Fruit fly (Drosophila melanogaster) whole organism, embryonic: ENCODE data around the gene CG8562.

Experiments
- Awh ChIP-seq: fragments of 200-800 bp; sonication (Bioruptor generic); IDR thresholded peaks from 2 replicates; pipeline ENCODE4, ENCODE4 v1.3.6; 2022; ENCODE audit warnings: missing biosample characterization, missing genetic modification characterization
- CG10274 ChIP-seq: fragments of 200-800 bp; sonication (Bioruptor generic); optimal IDR thresholded peaks from 3 replicates; lab custom pipeline; 2017; ENCODE audit warnings: missing biosample characterization, mild to moderate bottlenecking, missing genetic modification characterization
- CG10565 ChIP-seq: fragments of 200-800 bp; sonication (Bioruptor generic); optimal IDR thresholded peaks from 3 replicates; lab custom pipeline; 2016; ENCODE audit warnings: missing biosample characterization, mild to moderate bottlenecking, missing genetic modification characterization
- CG12391 ChIP-seq: fragments of 200-800 bp; sonication (Bioruptor generic); optimal IDR thresholded peaks from 3 replicates; lab custom pipeline; 2018; ENCODE audit warnings: missing biosample characterization, mild to moderate bottlenecking, missing genetic modification characterization, moderate library complexity
- CG12769 ChIP-seq: fragments of 200-800 bp; sonication (Bioruptor generic); optimal IDR thresholded peaks from 2 replicates; lab custom pipeline; 2019; ENCODE audit warnings: missing biosample characterization, mild to moderate bottlenecking, missing genetic modification characterization, moderate library complexity
- CG14860 ChIP-seq: fragments of 200-800 bp; sonication (Bioruptor generic); IDR thresholded peaks from 3 replicates; pipeline ENCODE4 v1.3.6; 2022; ENCODE audit warnings: missing biosample characterization, missing genetic modification characterization; ENCODE audit not compliant: partially characterized antibody
- CG17328 ChIP-seq: fragments of 200-800 bp; sonication (Bioruptor generic); IDR thresholded peaks from 2 replicates; pipeline ENCODE4 v1.3.6; 2022; ENCODE audit warnings: missing biosample characterization, missing genetic modification characterization
- CG17802 ChIP-seq: fragments of 200-800 bp; sonication (Bioruptor generic); optimal IDR thresholded peaks from 2 replicates; lab custom pipeline; 2018; ENCODE audit warnings: missing biosample characterization, mild to moderate bottlenecking, missing genetic modification characterization, moderate library complexity
- CG18599 ChIP-seq: fragments of 200-800 bp; sonication (Bioruptor generic); optimal IDR thresholded peaks from 3 replicates; lab custom pipeline; 2017; ENCODE audit warnings: missing biosample characterization, missing genetic modification characterization, mild to moderate bottlenecking, moderate library complexity, missing genetic modification reagents
- CG34224 ChIP-seq: fragments of 200-800 bp; sonication (Bioruptor generic); IDR thresholded peaks from 3 replicates; pipeline ENCODE4 v1.3.6; 2022; ENCODE audit warnings: missing biosample characterization, missing genetic modification characterization; ENCODE audit not compliant: partially characterized antibody
- CG4328 ChIP-seq: fragments of 200-800 bp; sonication (Bioruptor generic); optimal IDR thresholded peaks from 3 replicates; lab custom pipeline; 2017; ENCODE audit warnings: missing biosample characterization, missing genetic modification reagents, missing genetic modification characterization
- CG43689 ChIP-seq: fragments of 200-800 bp; sonication (Bioruptor generic); IDR thresholded peaks from 2 replicates; pipeline ENCODE4 v1.3.6; 2022; ENCODE audit warnings: missing biosample characterization, missing genetic modification characterization
- CG6689 ChIP-seq: fragments of 200-800 bp; sonication (Bioruptor generic); IDR thresholded peaks from 2 replicates; pipeline ENCODE4 v1.3.6; 2022; ENCODE audit warnings: missing biosample characterization, missing genetic modification characterization
- CG7556 ChIP-seq: fragments of 200-800 bp; sonication (Bioruptor generic); optimal IDR thresholded peaks from 2 replicates; lab custom pipeline; 2017; ENCODE audit warnings: missing biosample characterization, mild to moderate bottlenecking, missing genetic modification characterization
- CG9797 ChIP-seq: fragments of 200-800 bp; sonication (Bioruptor generic); optimal IDR thresholded peaks from 3 replicates; lab custom pipeline; 2018; ENCODE audit warnings: missing biosample characterization, mild to moderate bottlenecking, missing genetic modification characterization
- CHES-1-like ChIP-seq: fragments of 200-800 bp; sonication (Bioruptor generic); optimal IDR thresholded peaks from 2 replicates; lab custom pipeline; 2016; ENCODE audit warnings: missing biosample characterization, missing genetic modification characterization
- Ets65A ChIP-seq: fragments of 200-800 bp; sonication (Bioruptor generic); peaks from one replicate; lab custom pipeline; 2016; ENCODE audit warnings: missing biosample characterization, missing genetic modification characterization
- GATAe ChIP-seq: fragments of 200-800 bp; sonication (Bioruptor generic); conservative IDR thresholded peaks from 2 replicates; pipeline ENCODE4 v1.3.6; 2022; ENCODE audit warnings: missing biosample characterization, missing genetic modification characterization
- Gug ChIP-seq: fragments of 200-800 bp; sonication (Bioruptor generic); IDR thresholded peaks from 4 replicates; pipeline ENCODE4 v1.3.6; 2022; ENCODE audit warnings: missing biosample characterization, missing genetic modification characterization
- Hr39 ChIP-seq: fragments of >200 bp; optimal IDR thresholded peaks from 2 replicates; lab custom pipeline; 2017
- Hsf ChIP-seq: fragments of 200-800 bp; sonication (Bioruptor generic); optimal IDR thresholded peaks from 3 replicates; lab custom pipeline; 2016; ENCODE audit warnings: missing biosample characterization, missing genetic modification characterization
- NK7.1 ChIP-seq: fragments of 200-800 bp; sonication (Bioruptor generic); optimal IDR thresholded peaks from 3 replicates; lab custom pipeline; 2016; ENCODE audit warnings: missing biosample characterization, missing genetic modification characterization
- Neu2 ChIP-seq: fragments of 200-800 bp; sonication (Bioruptor generic); optimal IDR thresholded peaks from 3 replicates; lab custom pipeline; 2016; ENCODE audit warnings: missing biosample characterization, missing genetic modification characterization, borderline replicate concordance
- Nf-YA ChIP-seq: fragments of 200-800 bp; sonication (Bioruptor generic); IDR thresholded peaks from 2 replicates; pipeline ENCODE4 v1.3.6; 2022; ENCODE audit warnings: missing biosample characterization, missing genetic modification characterization
- Spps ChIP-seq: fragments of 200-800 bp; sonication (Bioruptor generic); optimal IDR thresholded peaks from 2 replicates; lab custom pipeline; 2018; ENCODE audit warnings: missing biosample characterization, mild to moderate bottlenecking, missing genetic modification characterization
- Tbp ChIP-seq: fragments of >200 bp; optimal IDR thresholded peaks from 2 replicates; lab custom pipeline; 2018; ENCODE audit warnings: missing biosample characterization, missing genetic modification characterization
- exex ChIP-seq: fragments of 200-800 bp; sonication (Bioruptor generic); optimal IDR thresholded peaks from 4 replicates; lab custom pipeline; 2018; ENCODE audit warnings: missing biosample characterization, mild to moderate bottlenecking, missing genetic modification characterization, moderate library complexity
- fd102C ChIP-seq: fragments of 200-800 bp; sonication (Bioruptor generic); optimal IDR thresholded peaks from 2 replicates; lab custom pipeline; 2018; ENCODE audit warnings: missing biosample characterization, mild to moderate bottlenecking, missing genetic modification characterization, moderate library complexity
- h ChIP-seq: fragments of >200 bp; optimal IDR thresholded peaks from 2 replicates; lab custom pipeline; 2017
- klu ChIP-seq: fragments of 200-800 bp; sonication (Bioruptor generic); IDR thresholded peaks from 2 replicates; pipeline ENCODE4 v1.3.6; 2022; ENCODE audit warnings: missing biosample characterization, missing genetic modification characterization
- knrl ChIP-seq: fragments of 200-800 bp; sonication (Bioruptor generic); IDR thresholded peaks from 3 replicates; pipeline ENCODE4 v1.3.6; 2022; ENCODE audit warnings: missing biosample characterization, missing genetic modification characterization; ENCODE audit not compliant: partially characterized antibody
- mld ChIP-seq: fragments of 200-800 bp; sonication (Bioruptor generic); IDR thresholded peaks from 3 replicates; pipeline ENCODE4 v1.3.6; 2022; ENCODE audit warnings: missing biosample characterization, missing genetic modification characterization; ENCODE audit not compliant: partially characterized antibody
- pb ChIP-seq: fragments of 200-800 bp; sonication (Bioruptor generic); optimal IDR thresholded peaks from 3 replicates; lab custom pipeline; 2016; ENCODE audit warnings: missing biosample characterization, missing genetic modification characterization
- schlank ChIP-seq: fragments of 200-800 bp; sonication (Bioruptor generic); optimal IDR thresholded peaks from 2 replicates; lab custom pipeline; 2018; ENCODE audit warnings: missing biosample characterization, mild to moderate bottlenecking, missing genetic modification characterization
- sens ChIP-seq: fragments of 200-800 bp; sonication (Bioruptor generic); peaks from one replicate; lab custom pipeline; 2016; ENCODE audit warnings: missing biosample characterization, missing genetic modification characterization
- sima ChIP-seq: fragments of 200-800 bp; sonication (Bioruptor generic); optimal IDR thresholded peaks from 2 replicates; lab custom pipeline; 2016; ENCODE audit warnings: missing biosample characterization, missing genetic modification characterization
- slp2 ChIP-seq: fragments of 200-800 bp; sonication (Bioruptor generic); optimal IDR thresholded peaks from 2 replicates; lab custom pipeline; 2016; ENCODE audit warnings: missing biosample characterization, missing genetic modification characterization
- sug ChIP-seq: fragments of 200-800 bp; optimal IDR thresholded peaks from 2 replicates; lab custom pipeline; 2019; ENCODE audit warnings: missing biosample characterization, mild to moderate bottlenecking, missing genetic modification characterization, moderate library complexity
- twi ChIP-seq: fragments of 200-800 bp; optimal IDR thresholded peaks from 2 replicates; lab custom pipeline; 2019; ENCODE audit warnings: missing biosample characterization, mild to moderate bottlenecking, missing genetic modification characterization, moderate library complexity
- vnd ChIP-seq: fragments of 200-800 bp; sonication (Bioruptor generic); IDR thresholded peaks from 3 replicates; pipeline ENCODE4 v1.3.6; 2022; ENCODE audit warnings: missing biosample characterization, missing genetic modification characterization; ENCODE audit not compliant: partially characterized antibody
- wek ChIP-seq: fragments of 200-800 bp; sonication (Bioruptor generic); optimal IDR thresholded peaks from 3 replicates; lab custom pipeline; 2018; ENCODE audit warnings: missing biosample characterization, mild to moderate bottlenecking, missing genetic modification characterization, moderate library complexity
- z ChIP-seq: fragments of 200-800 bp; sonication (Bioruptor generic); IDR thresholded peaks from 3 replicates; pipeline ENCODE4 v1.3.6; 2022; ENCODE audit warnings: missing biosample characterization, missing genetic modification characterization
- zen2 ChIP-seq: fragments of 200-800 bp; sonication (Bioruptor generic); IDR thresholded peaks from 3 replicates; pipeline ENCODE4 v1.3.6; 2022; ENCODE audit warnings: missing biosample characterization, missing genetic modification characterization; ENCODE audit not compliant: partially characterized antibody
- zf30C ChIP-seq: fragments of 200-800 bp; sonication (Bioruptor generic); optimal IDR thresholded peaks from 3 replicates; lab custom pipeline; 2018; ENCODE audit warnings: missing biosample characterization, mild to moderate bottlenecking, missing genetic modification characterization

Gene CG8562

DNA sequence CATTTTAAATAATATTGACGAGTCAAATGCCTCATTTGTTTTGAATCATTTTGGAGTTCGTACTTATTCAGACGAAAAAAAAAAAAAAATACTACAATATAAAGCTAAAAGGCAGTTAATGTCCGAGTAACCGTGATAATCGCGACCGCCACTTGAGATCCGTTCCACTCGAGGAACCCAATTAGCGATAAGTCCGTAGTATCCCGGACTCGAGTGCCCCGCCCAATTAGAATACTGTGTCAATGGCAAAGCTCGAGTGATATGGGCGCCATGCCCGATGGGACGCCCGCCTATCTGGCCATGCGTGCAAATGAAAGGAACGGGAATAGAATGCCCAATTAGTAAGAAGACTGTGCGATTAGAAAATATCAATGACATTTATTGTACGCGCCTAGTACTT, 3.9 kb downstream of the CG8562 start (continued):
- TF ChIP-seq fd102C (no peak), CG17802 (tag; lab: Kevin White, UChicago) (no peak), CG17328 (GFP tag; lab: Robert Waterston, UW) (no peak), slp2 (GFP tag; lab: Kevin White, UChicago) (no peak), CG4328 (GFP tag; lab: Kevin White, UChicago) (no peak), Hr39 (lab: Kevin White, UChicago) (no peak), Hsf (GFP tag; lab: Kevin White, UChicago) (no peak), z (GFP tag; lab: Robert Waterston, UW) (no peak), Neu2 (no peak), CG34224 (GFP tag; lab: Robert Waterston, UW) (no peak), GATAe (GFP tag; lab: Robert Waterston, UW) (peak; percentile 26; the same call in 1 of the 2 replicates), h (no peak), knrl (GFP tag; lab: Robert Waterston, UW) (no peak), Spps (tag; lab: Kevin White, UChicago) (no peak), CG10274 (GFP tag; lab: Kevin White, UChicago) (no peak), mld (GFP tag; lab: Robert Waterston, UW) (no peak), Nf-YA (no peak), vnd (GFP tag; lab: Robert Waterston, UW) (peak; percentile 52; the same call in 2 of the 3 replicates), CHES-1-like (GFP tag; lab: Kevin White, UChicago) (no peak), wek (no peak), NK7.1 (GFP tag; lab: Kevin White, UChicago) (no peak), zf30C (GFP tag; lab: Kevin White, UChicago) (no peak), Gug (GFP tag; lab: Robert Waterston, UW) (no peak), CG12769 (no peak), Tbp (no peak), zen2 (GFP tag; lab: Robert Waterston, UW) (no peak), sug (tag; lab: Kevin White, UChicago) (peak; percentile 46), sima (GFP tag; lab: Kevin White, UChicago) (no peak), CG9797 (no peak), exex (tag; lab: Kevin White, UChicago) (peak; percentile 89), Awh (no peak), CG43689 (no peak), Ets65A (GFP tag; lab: Kevin White, UChicago) (no peak), twi (tag; lab: Kevin White, UChicago) (no peak), sens (GFP tag; lab: Kevin White, UChicago) (peak; percentile 21), CG10565 (GFP tag; lab: Kevin White, UChicago) (no peak), schlank (no peak), CG7556 (no peak), CG18599 (peak; percentile 13), CG12391 (tag; lab: Kevin White, UChicago) (no peak), klu (no peak), pb (no peak)

DNA sequence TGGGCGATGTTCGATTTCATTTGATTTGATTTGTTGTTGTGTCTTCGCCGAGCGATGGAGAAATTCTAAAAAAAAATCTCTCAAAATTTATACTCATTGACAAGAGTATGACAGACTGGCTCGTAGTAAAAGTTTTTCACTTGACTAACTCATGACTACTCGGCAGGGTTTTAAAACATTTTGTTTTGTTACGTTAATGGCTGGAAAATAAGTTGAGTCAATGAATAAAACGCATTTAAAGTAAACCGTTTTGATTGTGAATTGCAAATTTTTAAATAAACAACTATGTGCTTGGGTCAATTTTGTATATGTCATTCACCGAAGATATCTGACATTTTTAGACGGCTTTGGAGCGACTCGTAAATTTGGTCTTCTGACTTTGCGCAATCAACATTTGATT, 6.0 kb downstream of the CG8562 start, which contains the start of gene CG8560:
TSS of gene CG8560 (minus strand) at position 101 of the 400 bp plus-strand sequence.
- no peak for TF ChIP-seq CG6689
- TF ChIP-seq CG14860 (GFP tag; lab: Robert Waterston, UW) = peak; percentile 19; the same call in 1 of the 3 replicates
- no peak for TF ChIP-seq Hsf (GFP tag; lab: Kevin White, UChicago)
